Worm (Caenorhabditis elegans): ENCODE measurements around the gene ZK856.11.
A peak's percentile ranks its signal among the peaks of the same experiment; 100 is the strongest.

ZK856.11 gene

ce11 chrV:10204863-10205338, at the start of gene ZK856.11, which contains the start of gene ZK856.19 (continued):
- TF ChIP-seq ceh-20 (GFP tag; IDR thresholded peaks at IDR 0.05), result no peak
- no peak for TF ChIP-seq nhr-237 (tag; optimal IDR thresholded peaks at IDR 0.05)
- TF ChIP-seq jun-1 (tag; optimal IDR thresholded peaks at IDR 0.05), result no peak
- TF ChIP-seq lin-38 (GFP tag; IDR thresholded peaks at IDR 0.05), result peak; percentile 70
- TF ChIP-seq lir-3 (tag; optimal IDR thresholded peaks at IDR 0.05), result no peak
- TF ChIP-seq zfp-2 (tag; optimal IDR thresholded peaks at IDR 0.05), result no peak
- TF ChIP-seq unc-39 (tag; optimal IDR thresholded peaks at IDR 0.05), result no peak
- peak; percentile 24 for TF ChIP-seq hlh-30 (tag; optimal IDR thresholded peaks at IDR 0.05; ENCODE audit: insufficient read depth)
- TF ChIP-seq F44E2.7 (GFP tag; IDR thresholded peaks at IDR 0.05), result no peak
- TF ChIP-seq R02D3.7 (tag; optimal IDR thresholded peaks at IDR 0.05), result peak; percentile 13
- no peak for TF ChIP-seq ZK546.5 (tag; optimal IDR thresholded peaks at IDR 0.05)
- no peak for TF ChIP-seq mxl-3 (GFP tag; optimal IDR thresholded peaks at IDR 0.05)
- peak; percentile 57 for TF ChIP-seq mep-1 (tag; optimal IDR thresholded peaks at IDR 0.05)
- no peak for TF ChIP-seq Y75B8A.6 (GFP tag; IDR thresholded peaks at IDR 0.05)
- TF ChIP-seq snpc-1.2 (GFP tag; IDR thresholded peaks at IDR 0.05), result no peak
- no peak for TF ChIP-seq unc-130 (GFP tag; optimal IDR thresholded peaks at IDR 0.05)
- TF ChIP-seq unc-62 (GFP tag; optimal IDR thresholded peaks at IDR 0.05 in 1 of 2), result no peak
- no peak for TF ChIP-seq unc-62 (tag; optimal IDR thresholded peaks at IDR 0.05)
- no peak for TF ChIP-seq pqm-1 (tag; optimal IDR thresholded peaks at IDR 0.05)
- no peak for TF ChIP-seq madf-9 (GFP tag; conservative IDR thresholded peaks at IDR 0.05)
- no peak for TF ChIP-seq vab-7 (GFP tag; IDR thresholded peaks at IDR 0.05)
- TF ChIP-seq lin-29 (GFP tag; IDR thresholded peaks at IDR 0.05), result no peak
- no peak for TF ChIP-seq ztf-7 (tag; optimal IDR thresholded peaks at IDR 0.05)
- no peak for TF ChIP-seq gei-8 (GFP tag; optimal IDR thresholded peaks at IDR 0.05)
- TF ChIP-seq dmd-9 (GFP tag; IDR thresholded peaks at IDR 0.05), result no peak
- no peak for TF ChIP-seq zfp-3 (GFP tag; conservative IDR thresholded peaks at IDR 0.05)
- TF ChIP-seq sdz-12 (GFP tag; optimal IDR thresholded peaks at IDR 0.05), result no peak
- no peak for TF ChIP-seq set-16 (GFP tag; IDR thresholded peaks at IDR 0.05)
- TF ChIP-seq nhr-77 (tag; optimal IDR thresholded peaks at IDR 0.05), result peak; percentile 10
- no peak for TF ChIP-seq egl-43 (GFP tag; IDR thresholded peaks at IDR 0.05)
- no peak for TF ChIP-seq lin-13 (GFP tag; optimal IDR thresholded peaks at IDR 0.05)
- TF ChIP-seq zag-1 (tag; optimal IDR thresholded peaks at IDR 0.05), result no peak
- TF ChIP-seq tag-97 (GFP tag; IDR thresholded peaks at IDR 0.05), result no peak
- TF ChIP-seq tra-1 (GFP tag; IDR thresholded peaks at IDR 0.05), result no peak
- no peak for TF ChIP-seq nhr-76 (tag; optimal IDR thresholded peaks at IDR 0.05)
- TF ChIP-seq D1046.2 (GFP tag; IDR thresholded peaks at IDR 0.05), result no peak
- TF ChIP-seq dmd-8 (GFP tag; IDR thresholded peaks at IDR 0.05), result no peak
- TF ChIP-seq nhr-25 (tag; optimal IDR thresholded peaks at IDR 0.05; ENCODE audit: borderline replicate concordance, insufficient read depth), result no peak
- TF ChIP-seq ctbp-1 (GFP tag; IDR thresholded peaks at IDR 0.05), result no peak
- TF ChIP-seq pha-4 (GFP tag; IDR thresholded peaks at IDR 0.05), result no peak
- TF ChIP-seq pha-4 (tag; optimal IDR thresholded peaks at IDR 0.05), result no peak
- TF ChIP-seq F49E8.2 (tag; optimal IDR thresholded peaks at IDR 0.05; ENCODE audit: borderline replicate concordance), result no peak
- no peak for TF ChIP-seq ceh-32 (tag; optimal IDR thresholded peaks at IDR 0.05; ENCODE audit: poor library complexity)
- no peak for TF ChIP-seq zip-11 (GFP tag; IDR thresholded peaks at IDR 0.05)
- TF ChIP-seq nhr-42 (GFP tag; IDR thresholded peaks at IDR 0.05), result no peak
- no peak for TF ChIP-seq spr-1 (tag; optimal IDR thresholded peaks at IDR 0.05)
- TF ChIP-seq snpc-4 (tag; optimal IDR thresholded peaks at IDR 0.05), result no peak
- TF ChIP-seq ZK337.2 (GFP tag; IDR thresholded peaks at IDR 0.05), result no peak
- TF ChIP-seq nhr-48 (tag; optimal IDR thresholded peaks at IDR 0.05), result peak; percentile 40
- TF ChIP-seq dmd-6 (GFP tag; IDR thresholded peaks at IDR 0.05), result peak; percentile 42; the same call in 1 of the 2 replicates
- TF ChIP-seq dve-1 (tag; optimal IDR thresholded peaks at IDR 0.05; ENCODE audit: insufficient read depth), result peak; percentile 44
- TF ChIP-seq nhr-111 (GFP tag; optimal IDR thresholded peaks at IDR 0.05), result no peak

Measured in whole organism, L4 larva.